Worm (Caenorhabditis elegans) whole organism, young adult: ENCODE measurements around the gene Y46E12BL.2.

Experiments
- B0261.1 ChIP-seq: sonication (generic microtip); optimal IDR thresholded peaks from 2 replicates; lab custom pipeline; 2016; ENCODE audit warnings: mild to moderate bottlenecking, missing genetic modification characterization, moderate library complexity, missing compliant biosample characterization
- B0336.3 ChIP-seq: fragments of 200-800 bp; sonication (Bioruptor generic); IDR thresholded peaks from 2 replicates; pipeline ENCODE4 v1.3.6; 2022; ENCODE audit warnings: missing genetic modification characterization, missing compliant biosample characterization
- D2030.7 ChIP-seq: fragments of 200-800 bp; sonication (Bioruptor generic); IDR thresholded peaks from 2 replicates; pipeline ENCODE4 v1.3.6; 2022; ENCODE audit warnings: missing genetic modification reagents, missing genetic modification characterization, missing compliant biosample characterization
- F22D6.2 ChIP-seq: sonication (generic microtip); optimal IDR thresholded peaks from 2 replicates; lab custom pipeline; 2016; ENCODE audit warnings: mild to moderate bottlenecking, missing genetic modification characterization, missing compliant biosample characterization
- F49E8.2 ChIP-seq: sonication (generic microtip); optimal IDR thresholded peaks from 3 replicates; lab custom pipeline; 2017; ENCODE audit warnings: missing genetic modification characterization, mild to moderate bottlenecking, missing compliant biosample characterization, antibody characterized with exemption, moderate library complexity; ENCODE audit not compliant: insufficient read depth
- K11D2.4 ChIP-seq: fragments of 200-800 bp; sonication (Bioruptor generic); IDR thresholded peaks from 2 replicates; pipeline ENCODE4 v1.3.6; 2022; ENCODE audit warnings: missing genetic modification reagents, missing genetic modification characterization, missing compliant biosample characterization
- T07F8.4 ChIP-seq: sonication (generic microtip); optimal IDR thresholded peaks from 2 replicates; lab custom pipeline; 2016; ENCODE audit warnings: mild to moderate bottlenecking, missing genetic modification characterization, moderate library complexity, missing compliant biosample characterization
- ZK185.1 ChIP-seq: sonication (generic microtip); optimal IDR thresholded peaks from 2 replicates; lab custom pipeline; 2016; ENCODE audit warnings: mild to moderate bottlenecking, missing genetic modification characterization, missing compliant biosample characterization; ENCODE audit not compliant: poor library complexity, severe bottlenecking
- aptf-3 ChIP-seq: fragments of 200-800 bp; sonication (Bioruptor generic); IDR thresholded peaks from 2 replicates; pipeline ENCODE4 v1.3.6; 2022; ENCODE audit warnings: missing genetic modification characterization, missing compliant biosample characterization
- bed-2 ChIP-seq: fragments of 200-800 bp; sonication (Bioruptor generic); IDR thresholded peaks from 2 replicates; pipeline ENCODE4 v1.3.6; 2022; ENCODE audit warnings: missing genetic modification reagents, missing genetic modification characterization, missing compliant biosample characterization
- ccch-3 ChIP-seq: fragments of 200-800 bp; sonication (Bioruptor generic); optimal IDR thresholded peaks from 2 replicates; lab custom pipeline; 2018; ENCODE audit warnings: mild to moderate bottlenecking, missing genetic modification characterization, missing compliant biosample characterization
- cebp-2 ChIP-seq: fragments of 200-800 bp; sonication (Bioruptor generic); IDR thresholded peaks from 2 replicates; pipeline ENCODE4 v1.3.6; 2022; ENCODE audit warnings: missing genetic modification characterization, missing compliant biosample characterization
- ceh-40 ChIP-seq: fragments of 200-800 bp; sonication (Bioruptor generic); IDR thresholded peaks from 2 replicates; pipeline ENCODE4 v1.3.6; 2022; ENCODE audit warnings: missing genetic modification characterization, missing compliant biosample characterization
- ceh-79 ChIP-seq: sonication (generic microtip); optimal IDR thresholded peaks from 2 replicates; lab custom pipeline; 2017; ENCODE audit warnings: mild to moderate bottlenecking, missing genetic modification characterization, missing compliant biosample characterization
- dox-1 ChIP-seq: fragments of 200-800 bp; sonication (Bioruptor generic); IDR thresholded peaks from 2 replicates; pipeline ENCODE4 v1.3.6; 2022; ENCODE audit warnings: missing genetic modification reagents, missing genetic modification characterization, missing compliant biosample characterization
- dpff-1 ChIP-seq: sonication (generic microtip); optimal IDR thresholded peaks from 2 replicates; lab custom pipeline; 2017; ENCODE audit warnings: mild to moderate bottlenecking, missing genetic modification characterization, missing compliant biosample characterization
- egl-18 ChIP-seq: fragments of 200-800 bp; sonication (Bioruptor generic); IDR thresholded peaks from 2 replicates; pipeline ENCODE4 v1.3.6; 2022; ENCODE audit warnings: missing genetic modification reagents, missing genetic modification characterization, missing compliant biosample characterization
- ekl-4 ChIP-seq: fragments of 200-800 bp; sonication (Bioruptor generic); IDR thresholded peaks from 2 replicates; pipeline ENCODE4 v1.3.6; 2022; ENCODE audit warnings: missing genetic modification reagents, missing genetic modification characterization, missing compliant biosample characterization
- ets-4 ChIP-seq: fragments of 200-800 bp; sonication (Bioruptor generic); optimal IDR thresholded peaks from 2 replicates; lab custom pipeline; 2018; ENCODE audit warnings: mild to moderate bottlenecking, missing genetic modification characterization, missing compliant biosample characterization
- hlh-26 ChIP-seq: fragments of 200-800 bp; sonication (Bioruptor generic); conservative IDR thresholded peaks from 2 replicates; pipeline ENCODE4 v1.3.6; 2022; ENCODE audit warnings: missing genetic modification reagents, missing genetic modification characterization, missing compliant biosample characterization
- hmg-1.2 ChIP-seq: fragments of 200-800 bp; sonication (Bioruptor generic); IDR thresholded peaks from 2 replicates; pipeline ENCODE4 v1.3.6; 2022; ENCODE audit warnings: missing genetic modification reagents, missing genetic modification characterization, missing compliant biosample characterization
- let-526 ChIP-seq: fragments of 200-800 bp; sonication (Bioruptor generic); IDR thresholded peaks from 2 replicates; pipeline ENCODE4 v1.3.6; 2022; ENCODE audit warnings: missing genetic modification reagents, missing genetic modification characterization, missing compliant biosample characterization
- lin-26 ChIP-seq: fragments of 200-800 bp; sonication (Bioruptor generic); IDR thresholded peaks from 2 replicates; pipeline ENCODE4 v1.3.6; 2022; ENCODE audit warnings: missing genetic modification reagents, missing genetic modification characterization, missing compliant biosample characterization
- lin-40 ChIP-seq: sonication (generic microtip); optimal IDR thresholded peaks from 2 replicates; lab custom pipeline; 2016; ENCODE audit warnings: missing genetic modification characterization, mild to moderate bottlenecking, missing compliant biosample characterization, missing genotype, missing genetic modification reagents
- lir-1 ChIP-seq: fragments of 200-800 bp; sonication (Bioruptor generic); conservative IDR thresholded peaks from 2 replicates; pipeline ENCODE4 v1.3.6; 2022; ENCODE audit warnings: missing genetic modification reagents, missing genetic modification characterization, missing compliant biosample characterization
- lsl-1 ChIP-seq: fragments of 200-800 bp; sonication (Bioruptor generic); optimal IDR thresholded peaks from 2 replicates; lab custom pipeline; 2018; ENCODE audit warnings: mild to moderate bottlenecking, missing genetic modification characterization, moderate library complexity, missing compliant biosample characterization
- lsy-27 ChIP-seq: sonication (generic microtip); optimal IDR thresholded peaks from 2 replicates; lab custom pipeline; 2017; ENCODE audit warnings: missing genetic modification characterization, mild to moderate bottlenecking, missing compliant biosample characterization, antibody characterized with exemption, missing genotype, borderline replicate concordance; ENCODE audit not compliant: insufficient read depth
- madf-10 ChIP-seq: sonication (generic microtip); optimal IDR thresholded peaks from 2 replicates; lab custom pipeline; 2016; ENCODE audit warnings: mild to moderate bottlenecking, missing genetic modification characterization, missing compliant biosample characterization
- madf-6 ChIP-seq: fragments of 200-800 bp; sonication (Bioruptor generic); IDR thresholded peaks from 2 replicates; pipeline ENCODE4 v1.3.6; 2022; ENCODE audit warnings: missing genetic modification reagents, missing genetic modification characterization, missing compliant biosample characterization
- mcd-1 ChIP-seq: fragments of 200-800 bp; sonication (Bioruptor generic); IDR thresholded peaks from 2 replicates; pipeline ENCODE4 v1.3.6; 2022; ENCODE audit warnings: missing genetic modification reagents, missing genetic modification characterization, missing compliant biosample characterization
- nhr-80 ChIP-seq: sonication (generic microtip); optimal IDR thresholded peaks from 2 replicates; lab custom pipeline; 2016; ENCODE audit warnings: missing genetic modification characterization, missing compliant biosample characterization
- sdz-38 ChIP-seq: sonication (generic microtip); optimal IDR thresholded peaks from 2 replicates; lab custom pipeline; 2016; ENCODE audit warnings: missing genotype, missing genetic modification characterization, missing compliant biosample characterization
- snpc-1.1 ChIP-seq: sonication (generic microtip); optimal IDR thresholded peaks from 2 replicates; lab custom pipeline; 2017; ENCODE audit warnings: missing genetic modification characterization, mild to moderate bottlenecking, missing compliant biosample characterization, antibody characterized with exemption, moderate library complexity, missing genotype, missing genetic modification reagents; ENCODE audit not compliant: insufficient read depth
- snpc-1.3 ChIP-seq: sonication (generic microtip); optimal IDR thresholded peaks from 2 replicates; lab custom pipeline; 2017; ENCODE audit warnings: missing genetic modification characterization, mild to moderate bottlenecking, missing compliant biosample characterization, antibody characterized with exemption, moderate library complexity, missing genotype, missing genetic modification reagents; ENCODE audit not compliant: insufficient read depth
- snpc-4 ChIP-seq, 5 experiments: fragments of 150-350 bp in 1 of 5; sonication (generic microtip) in 4 of 5; optimal IDR thresholded peaks; 2 replicates each; lab custom pipeline; 2014 to 2018; ENCODE audit warnings: missing genetic modification characterization in 5 of 5, missing biosample characterization in 3 of 5, antibody characterized with exemption in 2 of 5, mild to moderate bottlenecking in 2 of 5, missing compliant biosample characterization in 2 of 5, missing genotype in 2 of 5, moderate library complexity in 2 of 5, missing genetic modification reagents in 1 of 5
- sptf-2 ChIP-seq: fragments of 200-800 bp; sonication (Bioruptor generic); optimal IDR thresholded peaks from 2 replicates; lab custom pipeline; 2018; ENCODE audit warnings: mild to moderate bottlenecking, missing genetic modification characterization, missing compliant biosample characterization
- unc-130 ChIP-seq: sonication (generic microtip); optimal IDR thresholded peaks from 2 replicates; lab custom pipeline; 2016; ENCODE audit warnings: missing genetic modification reagents, missing genetic modification characterization, missing compliant biosample characterization
- unc-62 ChIP-seq: fragments of 150-350 bp; optimal IDR thresholded peaks from 2 replicates; lab custom pipeline; 2014; ENCODE audit warnings: missing biosample characterization, missing genetic modification reagents, missing genetic modification characterization
- zfh-2 ChIP-seq: fragments of 200-800 bp; sonication (Bioruptor generic); conservative IDR thresholded peaks from 2 replicates; pipeline ENCODE4 v1.3.6; 2022; ENCODE audit warnings: missing genetic modification reagents, missing genetic modification characterization, missing compliant biosample characterization
- ztf-18 ChIP-seq: sonication (generic microtip); optimal IDR thresholded peaks from 2 replicates; lab custom pipeline; 2016; ENCODE audit warnings: missing genotype, mild to moderate bottlenecking, missing genetic modification characterization, missing compliant biosample characterization
- ztf-26 ChIP-seq: sonication (generic microtip); optimal IDR thresholded peaks from 2 replicates; lab custom pipeline; 2017; ENCODE audit warnings: missing genetic modification characterization, missing compliant biosample characterization

Y46E12BL.2 gene

ce11 chrII:15235597-15235996 is 2.9 kb downstream of the Y46E12BL.2 start:
- TF ChIP-seq zfh-2 (GFP tag; lab: Robert Waterston, UW) (peak; percentile 75), dpff-1 (tag; lab: Kevin White, UChicago) (no peak)
- TF ChIP-seq, all 124 proteins: peak for 1

ce11 chrII:15237160-15237559 is 4.4 kb downstream of the Y46E12BL.2 start:
- TF ChIP-seq sptf-2 = no peak
- TF ChIP-seq ekl-4 (GFP tag; lab: Robert Waterston, UW) = no peak
- no peak for TF ChIP-seq bed-2
- TF ChIP-seq let-526 = no peak
- peak; percentile 65 for TF ChIP-seq zfh-2 (GFP tag; lab: Robert Waterston, UW)
- no peak for TF ChIP-seq hmg-1.2

- TF ChIP-seq aptf-3 (GFP tag; lab: Robert Waterston, UW) (no peak), B0336.3 (no peak), zfh-2 (GFP tag; lab: Robert Waterston, UW) (peak; percentile 77)
- TF ChIP-seq, all 124 proteins: peak for 1
These were observed 6.9 kb downstream of the Y46E12BL.2 start for ce11 chrII:15239681-15240080.

ce11 chrII:15244870-15245269 is 12.1 kb downstream of the Y46E12BL.2 start:
- TF ChIP-seq ztf-18 (tag; lab: Kevin White, UChicago) (no peak), madf-6 (GFP tag; lab: Robert Waterston, UW) (peak; percentile 31; the same call in 1 of the 2 replicates), lin-26 (GFP tag; lab: Robert Waterston, UW) (no peak), zfh-2 (GFP tag; lab: Robert Waterston, UW) (no peak), D2030.7 (GFP tag; lab: Robert Waterston, UW) (peak; percentile 18; the same call in 1 of the 2 replicates)

- TF ChIP-seq ceh-79 (tag; lab: Kevin White, UChicago) = no peak
- TF ChIP-seq hlh-26 (GFP tag; lab: Robert Waterston, UW) = no peak
- TF ChIP-seq snpc-1.1 (tag; lab: Kevin White, UChicago) = no peak
- no peak for TF ChIP-seq ztf-26 (tag; lab: Kevin White, UChicago)
- no peak for TF ChIP-seq lsy-27 (tag; lab: Kevin White, UChicago)
- TF ChIP-seq dox-1 (GFP tag; lab: Robert Waterston, UW) = no peak
- no peak for TF ChIP-seq mcd-1 (GFP tag; lab: Robert Waterston, UW)
- TF ChIP-seq lir-1 = no peak
- no peak for TF ChIP-seq ccch-3
- TF ChIP-seq unc-130 (GFP tag; lab: Kevin White, UChicago) = no peak
- no peak for TF ChIP-seq sdz-38 (tag; lab: Kevin White, UChicago)
- TF ChIP-seq madf-10 (tag; lab: Kevin White, UChicago) = no peak
- peak; percentile 39 for TF ChIP-seq unc-62 (GFP tag; lab: Kevin White, UChicago)
- TF ChIP-seq egl-18 (GFP tag; lab: Robert Waterston, UW) = no peak
- peak; percentile 31 for TF ChIP-seq F22D6.2 (tag; lab: Kevin White, UChicago)
- no peak for TF ChIP-seq lsl-1
- no peak for TF ChIP-seq ceh-40 (GFP tag; lab: Robert Waterston, UW)
- peak; percentile 95 for TF ChIP-seq nhr-80
- TF ChIP-seq lin-40 (tag; lab: Kevin White, UChicago) = peak; percentile 45
- TF ChIP-seq F49E8.2 (tag; lab: Kevin White, UChicago) = no peak
- TF ChIP-seq snpc-4 (GFP tag; optimal IDR thresholded peaks at IDR 0.05; lab: Kevin White, UChicago) = no peak
- peak in 1 of 4 experiments; percentile 35 for TF ChIP-seq snpc-4 (tag; optimal IDR thresholded peaks at IDR 0.05; lab: Kevin White, UChicago)
- TF ChIP-seq K11D2.4 (GFP tag; lab: Robert Waterston, UW) = no peak
- no peak for TF ChIP-seq snpc-1.3
- no peak for TF ChIP-seq D2030.7 (GFP tag; lab: Robert Waterston, UW)
- TF ChIP-seq ets-4 (GFP tag; lab: Kevin White, UChicago) = peak; percentile 38
- no peak for TF ChIP-seq T07F8.4
- no peak for TF ChIP-seq cebp-2 (GFP tag; lab: Robert Waterston, UW)
- TF ChIP-seq ZK185.1 = no peak
- no peak for TF ChIP-seq B0261.1 (tag; lab: Kevin White, UChicago)
These were observed 18.8 kb downstream of the Y46E12BL.2 start, which contains the start of gene tig-3 for ce11 chrII:15251593-15251992. Gene tig-3, minus strand, starts transcription at chrII:15251792.
